Fruit fly (Drosophila melanogaster) whole organism, embryonic: ENCODE data around the gene AP-1sigma.

Experiments
- Aef1 ChIP-seq: fragments of 200-800 bp; sonication (Bioruptor generic); IDR thresholded peaks from 3 replicates; pipeline ENCODE4 v1.3.6; 2022; ENCODE audit warnings: missing biosample characterization, missing genetic modification characterization
- Asciz ChIP-seq: fragments of 200-800 bp; sonication (Bioruptor generic); optimal IDR thresholded peaks from 2 replicates; lab custom pipeline; 2017; ENCODE audit warnings: missing biosample characterization, mild to moderate bottlenecking, missing genetic modification characterization, missing genetic modification reagents
- Atf-2 ChIP-seq: fragments of 200-800 bp; sonication (Bioruptor generic); optimal IDR thresholded peaks from 2 replicates; lab custom pipeline; 2016; ENCODE audit warnings: missing biosample characterization, missing genetic modification characterization
- BtbVII ChIP-seq: fragments of 200-800 bp; sonication (Bioruptor generic); optimal IDR thresholded peaks from 3 replicates; lab custom pipeline; 2017; ENCODE audit warnings: missing biosample characterization, mild to moderate bottlenecking, missing genetic modification characterization
- C15 ChIP-seq: fragments of 200-800 bp; sonication (Bioruptor generic); IDR thresholded peaks from 3 replicates; pipeline ENCODE4 v1.3.6; 2022; ENCODE audit warnings: missing biosample characterization, missing genetic modification characterization
- CG11504 ChIP-seq: fragments of 200-800 bp; sonication (Bioruptor generic); optimal IDR thresholded peaks from 3 replicates; lab custom pipeline; 2019; ENCODE audit warnings: missing biosample characterization, mild to moderate bottlenecking, missing genetic modification characterization, moderate library complexity
- CG11560 ChIP-seq: fragments of 200-800 bp; sonication (Bioruptor generic); IDR thresholded peaks from 3 replicates; pipeline ENCODE4 v1.3.6; 2022; ENCODE audit warnings: missing biosample characterization, missing genetic modification characterization
- CG12942 ChIP-seq: fragments of 200-800 bp; sonication (Bioruptor generic); optimal IDR thresholded peaks from 3 replicates; lab custom pipeline; 2016; ENCODE audit warnings: missing biosample characterization, missing genetic modification characterization
- CG15514 ChIP-seq: fragments of 200-800 bp; sonication (Bioruptor generic); optimal IDR thresholded peaks from 3 replicates; lab custom pipeline; 2017; ENCODE audit warnings: missing biosample characterization, missing genetic modification characterization, mild to moderate bottlenecking, moderate library complexity, missing genetic modification reagents
- CG1602 ChIP-seq: fragments of 200-800 bp; sonication (Bioruptor generic); optimal IDR thresholded peaks from 3 replicates; lab custom pipeline; 2016; ENCODE audit warnings: missing biosample characterization, missing genetic modification characterization
- CG17912 ChIP-seq: fragments of 200-800 bp; sonication (Bioruptor generic); optimal IDR thresholded peaks from 2 replicates; lab custom pipeline; 2018; ENCODE audit warnings: missing biosample characterization, mild to moderate bottlenecking, missing genetic modification characterization
- CG18764 ChIP-seq: fragments of 200-800 bp; sonication (Bioruptor generic); optimal IDR thresholded peaks from 3 replicates; lab custom pipeline; 2016; ENCODE audit warnings: missing biosample characterization, missing genetic modification characterization
- CG30403 ChIP-seq: fragments of 200-800 bp; sonication (Bioruptor generic); optimal IDR thresholded peaks from 3 replicates; lab custom pipeline; 2016; ENCODE audit warnings: missing biosample characterization, missing genetic modification characterization
- CG30431 ChIP-seq: fragments of 200-800 bp; sonication (Bioruptor generic); optimal IDR thresholded peaks from 2 replicates; lab custom pipeline; 2017; ENCODE audit warnings: missing biosample characterization, missing genetic modification characterization
- CG3995 ChIP-seq: fragments of 200-800 bp; sonication (Bioruptor generic); optimal IDR thresholded peaks from 3 replicates; lab custom pipeline; 2016; ENCODE audit warnings: missing biosample characterization, missing genetic modification characterization
- CG43689 ChIP-seq: fragments of 200-800 bp; sonication (Bioruptor generic); IDR thresholded peaks from 2 replicates; pipeline ENCODE4 v1.3.6; 2022; ENCODE audit warnings: missing biosample characterization, missing genetic modification characterization
- CG6689 ChIP-seq: fragments of 200-800 bp; sonication (Bioruptor generic); IDR thresholded peaks from 2 replicates; pipeline ENCODE4 v1.3.6; 2022; ENCODE audit warnings: missing biosample characterization, missing genetic modification characterization
- CG6791 ChIP-seq: fragments of 200-800 bp; sonication (Bioruptor generic); IDR thresholded peaks from 3 replicates; pipeline ENCODE4 v1.3.6; 2022; ENCODE audit warnings: missing biosample characterization, missing genetic modification characterization; ENCODE audit not compliant: partially characterized antibody
- CG7745 ChIP-seq: fragments of 200-800 bp; sonication (Bioruptor generic); optimal IDR thresholded peaks from 2 replicates; lab custom pipeline; 2018; ENCODE audit warnings: missing biosample characterization, mild to moderate bottlenecking, missing genetic modification characterization, moderate library complexity
- CG8089 ChIP-seq: fragments of 200-800 bp; sonication (Bioruptor generic); optimal IDR thresholded peaks from 3 replicates; lab custom pipeline; 2016; ENCODE audit warnings: missing biosample characterization, missing genetic modification characterization
- Chrac-16 ChIP-seq: fragments of 200-800 bp; sonication (Bioruptor generic); optimal IDR thresholded peaks from 3 replicates; lab custom pipeline; 2016; ENCODE audit warnings: missing biosample characterization, missing genetic modification characterization
- CkIIα-i1 ChIP-seq: fragments of 200-800 bp; sonication (Bioruptor generic); IDR thresholded peaks from 2 replicates; pipeline ENCODE4 v1.3.6; 2022; ENCODE audit warnings: missing biosample characterization, missing genetic modification characterization
- D19B ChIP-seq: fragments of 200-800 bp; sonication (Bioruptor generic); optimal IDR thresholded peaks from 2 replicates; lab custom pipeline; 2017; ENCODE audit warnings: missing biosample characterization, mild to moderate bottlenecking, missing genetic modification characterization
- Deaf1 ChIP-seq: fragments of 200-800 bp; optimal IDR thresholded peaks from 3 replicates; lab custom pipeline; 2019; ENCODE audit warnings: missing biosample characterization, mild to moderate bottlenecking, missing genetic modification characterization, moderate library complexity
- Doc2 ChIP-seq: fragments of 200-800 bp; sonication (Bioruptor generic); IDR thresholded peaks from 2 replicates; pipeline ENCODE4 v1.3.6; 2022; ENCODE audit warnings: missing biosample characterization, missing genetic modification characterization
- Drgx ChIP-seq: fragments of 200-800 bp; sonication (Bioruptor generic); IDR thresholded peaks from 2 replicates; pipeline ENCODE4 v1.3.6; 2022; ENCODE audit warnings: missing biosample characterization, missing genetic modification characterization
- Ets97D ChIP-seq: fragments of 200-800 bp; sonication (Bioruptor generic); optimal IDR thresholded peaks from 3 replicates; lab custom pipeline; 2016; ENCODE audit warnings: missing biosample characterization, missing genetic modification characterization
- HLH4C ChIP-seq: fragments of 200-800 bp; sonication (Bioruptor generic); IDR thresholded peaks from 3 replicates; pipeline ENCODE4 v1.3.6; 2022; ENCODE audit warnings: missing biosample characterization, missing genetic modification characterization; ENCODE audit not compliant: partially characterized antibody
- HLHmδ ChIP-seq: fragments of 200-800 bp; sonication (Bioruptor generic); optimal IDR thresholded peaks from 2 replicates; lab custom pipeline; 2018; ENCODE audit warnings: missing biosample characterization, mild to moderate bottlenecking, missing genetic modification characterization, moderate library complexity
- NK7.1 ChIP-seq: fragments of 200-800 bp; sonication (Bioruptor generic); optimal IDR thresholded peaks from 3 replicates; lab custom pipeline; 2016; ENCODE audit warnings: missing biosample characterization, missing genetic modification characterization
- Nf-YB ChIP-seq: fragments of 200-800 bp; sonication (Bioruptor generic); optimal IDR thresholded peaks from 3 replicates; lab custom pipeline; 2019; ENCODE audit warnings: missing biosample characterization, mild to moderate bottlenecking, missing genetic modification characterization, moderate library complexity
- Nf-YC ChIP-seq: fragments of 200-800 bp; optimal IDR thresholded peaks from 3 replicates; lab custom pipeline; 2019; ENCODE audit warnings: missing biosample characterization, mild to moderate bottlenecking, missing genetic modification characterization, moderate library complexity
- Pdp1 ChIP-seq, 2 experiments: fragments of 200-800 bp; sonication (Bioruptor generic); optimal IDR thresholded peaks; 3 replicates each; lab custom pipeline; 2016; ENCODE audit warnings: missing biosample characterization in 2 of 2, missing genetic modification characterization in 2 of 2, mild to moderate bottlenecking in 1 of 2, moderate library complexity in 1 of 2
- Spps ChIP-seq: fragments of 200-800 bp; sonication (Bioruptor generic); optimal IDR thresholded peaks from 2 replicates; lab custom pipeline; 2018; ENCODE audit warnings: missing biosample characterization, mild to moderate bottlenecking, missing genetic modification characterization
- Tbp ChIP-seq: fragments of >200 bp; optimal IDR thresholded peaks from 2 replicates; lab custom pipeline; 2018; ENCODE audit warnings: missing biosample characterization, missing genetic modification characterization
- ase ChIP-seq: fragments of 200-800 bp; sonication (Bioruptor generic); IDR thresholded peaks from 3 replicates; pipeline ENCODE4 v1.3.6; 2022; ENCODE audit warnings: missing biosample characterization, missing genetic modification characterization
- bsh ChIP-seq, 2 experiments: fragments of 200-800 bp; sonication (Bioruptor generic); optimal IDR thresholded peaks; 2 replicates each; lab custom pipeline; 2017 to 2018; ENCODE audit warnings: mild to moderate bottlenecking in 2 of 2, missing biosample characterization in 2 of 2, missing genetic modification characterization in 2 of 2, moderate library complexity in 1 of 2
- chm ChIP-seq: fragments of 200-800 bp; sonication (Bioruptor generic); IDR thresholded peaks from 2 replicates; pipeline ENCODE4 v1.3.6; 2022; ENCODE audit warnings: missing biosample characterization, missing genetic modification characterization
- da ChIP-seq: fragments of 200-800 bp; sonication (Bioruptor generic); optimal IDR thresholded peaks from 2 replicates; lab custom pipeline; 2016; ENCODE audit warnings: missing biosample characterization, missing genetic modification characterization
- danr ChIP-seq: fragments of 200-800 bp; sonication (Bioruptor generic); IDR thresholded peaks from 2 replicates; pipeline ENCODE4 v1.3.6; 2022; ENCODE audit warnings: missing biosample characterization, missing genetic modification characterization
- dimm ChIP-seq: fragments of 200-800 bp; sonication (Bioruptor generic); IDR thresholded peaks from 2 replicates; pipeline ENCODE4 v1.3.6; 2022; ENCODE audit warnings: missing biosample characterization, missing genetic modification characterization
- exex ChIP-seq: fragments of 200-800 bp; sonication (Bioruptor generic); optimal IDR thresholded peaks from 4 replicates; lab custom pipeline; 2018; ENCODE audit warnings: missing biosample characterization, mild to moderate bottlenecking, missing genetic modification characterization, moderate library complexity
- jing ChIP-seq: fragments of 200-800 bp; sonication (Bioruptor generic); optimal IDR thresholded peaks from 2 replicates; lab custom pipeline; 2018; ENCODE audit warnings: missing biosample characterization, mild to moderate bottlenecking, missing genetic modification characterization
- lmd ChIP-seq: fragments of 200-800 bp; sonication (Bioruptor generic); IDR thresholded peaks from 2 replicates; pipeline ENCODE4 v1.3.6; 2022; ENCODE audit warnings: missing biosample characterization, missing genetic modification characterization
- mirr ChIP-seq: fragments of 200-800 bp; sonication (Bioruptor generic); optimal IDR thresholded peaks from 3 replicates; lab custom pipeline; 2018; ENCODE audit warnings: missing biosample characterization, mild to moderate bottlenecking, missing genetic modification characterization
- oc ChIP-seq: fragments of 200-800 bp; sonication (Bioruptor generic); optimal IDR thresholded peaks from 2 replicates; lab custom pipeline; 2018; ENCODE audit warnings: missing biosample characterization, mild to moderate bottlenecking, missing genetic modification characterization, moderate library complexity
- pfk ChIP-seq: fragments of 200-800 bp; sonication (Bioruptor generic); optimal IDR thresholded peaks from 2 replicates; lab custom pipeline; 2018; ENCODE audit warnings: missing biosample characterization, mild to moderate bottlenecking, missing genetic modification characterization, moderate library complexity
- pita ChIP-seq: fragments of 200-800 bp; sonication (Bioruptor generic); optimal IDR thresholded peaks from 2 replicates; lab custom pipeline; 2017; ENCODE audit warnings: missing biosample characterization, mild to moderate bottlenecking, missing genetic modification characterization
- repo ChIP-seq: fragments of 200-800 bp; sonication (Bioruptor generic); optimal IDR thresholded peaks from 2 replicates; lab custom pipeline; 2016; ENCODE audit warnings: missing biosample characterization, missing genetic modification characterization
- rib ChIP-seq: fragments of 200-800 bp; sonication (Bioruptor generic); IDR thresholded peaks from 2 replicates; pipeline ENCODE4 v1.3.6; 2022; ENCODE audit warnings: missing biosample characterization, missing genetic modification characterization
- slp2 ChIP-seq: fragments of 200-800 bp; sonication (Bioruptor generic); optimal IDR thresholded peaks from 2 replicates; lab custom pipeline; 2016; ENCODE audit warnings: missing biosample characterization, missing genetic modification characterization
- yki ChIP-seq: fragments of >200 bp; optimal IDR thresholded peaks from 3 replicates; lab custom pipeline; 2018

Gene AP-1sigma

dm6 chr3R:23969449-23969848 lies 11.0 kb downstream of the AP-1sigma start (continued):
- no peak for TF ChIP-seq Spps (tag; lab: Kevin White, UChicago)
- no peak for TF ChIP-seq HLH4C (GFP tag; lab: Robert Waterston, UW)
- TF ChIP-seq jing (GFP tag; lab: Kevin White, UChicago), result no peak
- no peak for TF ChIP-seq chm (GFP tag; lab: Robert Waterston, UW)
- TF ChIP-seq CG3995 (GFP tag; lab: Kevin White, UChicago), result no peak
- TF ChIP-seq Drgx (GFP tag; lab: Robert Waterston, UW), result 0 out of 2 replicates have a peak, but pooled peaks have one; percentile 11
- no peak for TF ChIP-seq Ets97D (GFP tag; lab: Kevin White, UChicago)
- TF ChIP-seq CG18764 (GFP tag; lab: Kevin White, UChicago), result no peak
- peak; percentile 14 for TF ChIP-seq CG15514 (GFP tag; lab: Kevin White, UChicago)
- TF ChIP-seq D19B, result no peak
- TF ChIP-seq Nf-YB (GFP tag; lab: Kevin White, UChicago), result no peak
- peak; percentile 58; the same call in 1 of the 3 replicates for TF ChIP-seq ase (GFP tag; lab: Robert Waterston, UW)
- TF ChIP-seq CG30403, result peak; percentile 48
- TF ChIP-seq CG17912 (GFP tag; lab: Kevin White, UChicago), result no peak
- no peak for TF ChIP-seq CG30431 (GFP tag; lab: Kevin White, UChicago)
- TF ChIP-seq Atf-2 (GFP tag; lab: Kevin White, UChicago), result no peak
- no peak for TF ChIP-seq HLHmδ (GFP tag; lab: Kevin White, UChicago)
- TF ChIP-seq Aef1 (GFP tag; lab: Robert Waterston, UW), result peak; percentile 43; the same call in 2 of the 3 replicates
- TF ChIP-seq Chrac-16 (GFP tag; lab: Kevin White, UChicago), result no peak
- no peak for TF ChIP-seq Pdp1 (GFP tag; optimal IDR thresholded peaks at IDR 0.05; lab: Kevin White, UChicago)
- TF ChIP-seq oc (tag; lab: Kevin White, UChicago), result no peak
- TF ChIP-seq CG6791 (GFP tag; lab: Robert Waterston, UW), result no peak
- TF ChIP-seq dimm, result no peak
- TF ChIP-seq CG6689, result peak; percentile 52
- TF ChIP-seq NK7.1 (GFP tag; lab: Kevin White, UChicago), result no peak
- no peak for TF ChIP-seq mirr (GFP tag; lab: Kevin White, UChicago)
- no peak for TF ChIP-seq CG43689
- no peak for TF ChIP-seq CkIIα-i1 (GFP tag; lab: Robert Waterston, UW)
- TF ChIP-seq Nf-YC, result peak; percentile 62
- no peak for TF ChIP-seq repo (GFP tag; lab: Kevin White, UChicago)
- TF ChIP-seq yki (lab: Kevin White, UChicago), result no peak
- TF ChIP-seq CG1602 (GFP tag; lab: Kevin White, UChicago), result no peak
- peak; percentile 36 for TF ChIP-seq BtbVII (GFP tag; lab: Kevin White, UChicago)
- peak in 1 of 2 experiments; percentile 53 for TF ChIP-seq bsh (GFP tag; optimal IDR thresholded peaks at IDR 0.05; lab: Kevin White, UChicago)
- TF ChIP-seq rib (GFP tag; lab: Robert Waterston, UW), result no peak
- TF ChIP-seq CG11504 (tag; lab: Kevin White, UChicago), result peak; percentile 75
- peak; percentile 39 for TF ChIP-seq Deaf1 (tag; lab: Kevin White, UChicago)
- TF ChIP-seq pfk (GFP tag; lab: Kevin White, UChicago), result no peak
- TF ChIP-seq CG7745, result no peak
- 0 out of 3 replicates have a peak, but pooled peaks have one; percentile 32 for TF ChIP-seq C15 (GFP tag; lab: Robert Waterston, UW)
- TF ChIP-seq danr (GFP tag; lab: Robert Waterston, UW), result no peak
- no peak for TF ChIP-seq Doc2 (GFP tag; lab: Robert Waterston, UW)
- no peak for TF ChIP-seq slp2 (GFP tag; lab: Kevin White, UChicago)
- no peak for TF ChIP-seq Asciz (GFP tag; lab: Kevin White, UChicago)
- TF ChIP-seq CG12942 (GFP tag; lab: Kevin White, UChicago), result no peak
- no peak for TF ChIP-seq Tbp
- TF ChIP-seq CG8089 (GFP tag; lab: Kevin White, UChicago), result no peak
- TF ChIP-seq lmd (GFP tag; lab: Robert Waterston, UW), result peak; percentile 65
- no peak for TF ChIP-seq da (GFP tag; lab: Kevin White, UChicago)
- TF ChIP-seq exex (tag; lab: Kevin White, UChicago), result no peak
- no peak for TF ChIP-seq pita (GFP tag; lab: Kevin White, UChicago)
- TF ChIP-seq CG11560 (tag; lab: Robert Waterston, UW), result no peak
